Fruit fly (Drosophila melanogaster) whole organism, prepupa: ENCODE data around the gene CG43845.

Experiments
- CG32006 ChIP-seq: fragments of 200-800 bp; sonication (Bioruptor generic); optimal IDR thresholded peaks from 3 replicates; lab custom pipeline; 2017; ENCODE audit warnings: missing biosample characterization, mild to moderate bottlenecking, missing genetic modification characterization
- CG6792 ChIP-seq: fragments of 200-800 bp; sonication (Bioruptor generic); optimal IDR thresholded peaks from 3 replicates; lab custom pipeline; 2016; ENCODE audit warnings: missing biosample characterization, missing genetic modification characterization
- Gug ChIP-seq: fragments of 200-800 bp; sonication (Bioruptor generic); IDR thresholded peaks from 2 replicates; pipeline ENCODE4 v1.3.6; 2022; ENCODE audit warnings: missing biosample characterization, missing genetic modification characterization
- esn ChIP-seq: fragments of 200-800 bp; sonication (Bioruptor generic); optimal IDR thresholded peaks from 2 replicates; lab custom pipeline; 2016; ENCODE audit warnings: missing biosample characterization, mild to moderate bottlenecking, missing genetic modification characterization, moderate library complexity
- spab ChIP-seq: fragments of 200-800 bp; sonication (Bioruptor generic); optimal IDR thresholded peaks from 2 replicates; lab custom pipeline; 2017; ENCODE audit warnings: missing biosample characterization, mild to moderate bottlenecking, missing genetic modification characterization, missing genetic modification reagents

- TF ChIP-seq Gug (no peak), esn (GFP tag; lab: Kevin White, UChicago) (no peak), CG32006 (no peak), CG6792 (GFP tag; lab: Kevin White, UChicago) (no peak), spab (GFP tag; lab: Kevin White, UChicago) (no peak)
Observed at dm6 chr3R:5516582-5517001, 6.3 kb downstream of the CG43845 start.
